Worm (Caenorhabditis elegans): ENCODE results near the gene ZK632.2.

- no peak for TF ChIP-seq nhr-12 (tag; optimal IDR thresholded peaks at IDR 0.05)
- no peak for TF ChIP-seq pha-4 (tag; optimal IDR thresholded peaks at IDR 0.05)
- TF ChIP-seq elt-1 (tag; optimal IDR thresholded peaks at IDR 0.05; ENCODE audit: borderline replicate concordance, insufficient read depth) = no peak
- TF ChIP-seq drap-1 (GFP tag; optimal IDR thresholded peaks at IDR 0.05) = no peak
- no peak for TF ChIP-seq snpc-4 (tag; optimal IDR thresholded peaks at IDR 0.05)
- no peak for TF ChIP-seq mep-1 (tag; optimal IDR thresholded peaks at IDR 0.05)
- no peak for TF ChIP-seq lin-32 (GFP tag; optimal IDR thresholded peaks at IDR 0.05)
Observed at ce11 chrIII:9822942-9823341, 24.0 kb downstream of the ZK632.2 start, which contains the start of gene arl-5.

Measured in whole organism, mixed stage, embryonic.